Fruit fly (Drosophila melanogaster): ENCODE data around the gene tomb.

dm6 chr2L:5505130-5505529, 31.4 kb downstream of the tomb start:
- no peak for TF ChIP-seq ovo (GFP tag; optimal IDR thresholded peaks at IDR 0.05)
- no peak for TF ChIP-seq kay (GFP tag; ENCODE audit: borderline replicate concordance)
- no peak for TF ChIP-seq Clk (GFP tag; optimal IDR thresholded peaks at IDR 0.05)
- TF ChIP-seq CG5204 (GFP tag; optimal IDR thresholded peaks at IDR 0.05) = no peak
- no peak for TF ChIP-seq CG14711 (tag; optimal IDR thresholded peaks at IDR 0.05)
- no peak for TF ChIP-seq pad (GFP tag; optimal IDR thresholded peaks at IDR 0.05)
- no peak for TF ChIP-seq CG7045 (GFP tag; optimal IDR thresholded peaks at IDR 0.05)
- no peak for TF ChIP-seq cnc (optimal IDR thresholded peaks at IDR 0.05)
- TF ChIP-seq CG33017 (tag; optimal IDR thresholded peaks at IDR 0.05) = no peak
- TF ChIP-seq bab1 (GFP tag; optimal IDR thresholded peaks at IDR 0.05) = no peak

Data from whole organism, adult.